Fruit fly (Drosophila melanogaster): Measurements from ENCODE around the gene Hira.
A peak's percentile ranks its signal among the peaks of the same experiment; 100 is the strongest.

Gene Hira

DNA sequence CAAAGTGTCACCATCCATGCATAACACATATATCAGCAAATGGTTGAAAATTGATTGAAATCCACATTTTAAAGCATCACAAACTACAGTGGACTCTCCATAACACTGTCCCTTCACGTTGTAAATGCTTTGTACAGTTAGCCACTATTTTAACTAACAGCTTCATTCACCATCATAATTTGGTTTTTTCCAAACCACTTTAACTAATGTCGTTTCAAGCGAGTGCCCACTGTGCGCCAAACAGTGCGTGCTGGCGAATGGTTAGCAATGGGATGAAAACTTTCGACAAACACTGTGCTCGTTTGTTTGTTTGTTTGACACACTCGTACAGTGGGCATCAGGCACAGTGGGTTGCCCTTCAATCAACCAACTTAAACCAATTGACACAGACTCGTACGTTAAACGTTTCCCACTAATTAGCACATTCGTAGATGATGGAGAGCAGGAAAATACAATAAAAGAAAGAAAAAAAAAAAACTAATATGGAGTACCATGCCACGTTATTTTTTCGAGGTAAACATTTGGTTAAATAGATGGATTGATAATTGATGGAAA, 21.6 kb upstream of the Hira start (continued):
- TF ChIP-seq onecut (GFP tag; IDR thresholded peaks at IDR 0.05) (peak; percentile 76), Max (GFP tag; optimal IDR thresholded peaks at IDR 0.05) (peak; percentile 74), dimm (GFP tag; IDR thresholded peaks at IDR 0.05) (peak; percentile 88), Eip74EF (GFP tag; optimal IDR thresholded peaks at IDR 0.05) (peak in 1 of 2 experiments; percentile 78), Six4 (GFP tag; optimal IDR thresholded peaks at IDR 0.05) (peak; percentile 86), CG11085 (GFP tag; IDR thresholded peaks at IDR 0.05) (peak; percentile 92), CG10366 (GFP tag; IDR thresholded peaks at IDR 0.05) (peak; percentile 96), CG10979 (tag; optimal IDR thresholded peaks at IDR 0.05) (peak; percentile 84), CG11093 (GFP tag; IDR thresholded peaks at IDR 0.05) (peak; percentile 92), dysf (GFP tag; IDR thresholded peaks at IDR 0.05) (peak; percentile 96), tll (GFP tag; optimal IDR thresholded peaks at IDR 0.05) (no peak), Ets65A (GFP tag) (peak; percentile 99), fd96Cb (tag; optimal IDR thresholded peaks at IDR 0.05) (peak; percentile 92), CG7372 (GFP tag; IDR thresholded peaks at IDR 0.05) (peak; percentile 93), croc (GFP tag; conservative IDR thresholded peaks at IDR 0.05) (peak; percentile 87), Atf6 (GFP tag; IDR thresholded peaks at IDR 0.05) (peak; percentile 92), HHEX (GFP tag; optimal IDR thresholded peaks at IDR 0.05) (peak; percentile 92), chinmo (GFP tag; IDR thresholded peaks at IDR 0.05; ENCODE audit: partially characterized antibody) (no peak), Bgb (GFP tag; IDR thresholded peaks at IDR 0.05; ENCODE audit: partially characterized antibody) (no peak), Ada2b (GFP tag; IDR thresholded peaks at IDR 0.05) (peak; percentile 96), CG30020 (tag; optimal IDR thresholded peaks at IDR 0.05) (peak; percentile 33), ind (GFP tag; optimal IDR thresholded peaks at IDR 0.05) (peak; percentile 98), CG13624 (GFP tag; optimal IDR thresholded peaks at IDR 0.05) (peak; percentile 94), CG31441 (GFP tag; IDR thresholded peaks at IDR 0.05) (peak; percentile 89), Dip2 (GFP tag; IDR thresholded peaks at IDR 0.05) (peak; percentile 23; the same call in 1 of the 2 replicates), tio (GFP tag; optimal IDR thresholded peaks at IDR 0.05) (peak; percentile 83), ase (GFP tag; IDR thresholded peaks at IDR 0.05) (peak; percentile 94), Awh (GFP tag; IDR thresholded peaks at IDR 0.05) (peak; percentile 94), gcm2 (GFP tag; optimal IDR thresholded peaks at IDR 0.05) (peak; percentile 82), NC2α (GFP tag; optimal IDR thresholded peaks at IDR 0.05) (peak; percentile 80), dan (GFP tag; IDR thresholded peaks at IDR 0.05) (peak; percentile 69), twi (tag; optimal IDR thresholded peaks at IDR 0.05) (peak; percentile 77), bigmax (GFP tag; optimal IDR thresholded peaks at IDR 0.05) (peak; percentile 31), CG6175 (GFP tag; IDR thresholded peaks at IDR 0.05) (peak; percentile 91), HLHmδ (GFP tag; optimal IDR thresholded peaks at IDR 0.05) (no peak), ham (GFP tag; IDR thresholded peaks at IDR 0.05) (peak; percentile 70), stc (GFP tag; IDR thresholded peaks at IDR 0.05) (peak; percentile 86), Vsx1 (GFP tag; optimal IDR thresholded peaks at IDR 0.05) (peak; percentile 56), tup (GFP tag; optimal IDR thresholded peaks at IDR 0.05) (peak; percentile 78), CG8359 (GFP tag; optimal IDR thresholded peaks at IDR 0.05; ENCODE audit: borderline replicate concordance) (peak; percentile 39), CG3838 (GFP tag; optimal IDR thresholded peaks at IDR 0.05) (peak; percentile 76), Drgx (GFP tag; IDR thresholded peaks at IDR 0.05) (peak; percentile 93), E2f1 (GFP tag; IDR thresholded peaks at IDR 0.05) (peak; percentile 94), CG6689 (GFP tag; IDR thresholded peaks at IDR 0.05) (peak; percentile 92), slp2 (GFP tag; optimal IDR thresholded peaks at IDR 0.05) (peak; percentile 74), Hr39 (optimal IDR thresholded peaks at IDR 0.05) (no peak), cad (GFP tag; optimal IDR thresholded peaks at IDR 0.05) (no peak), grn (GFP tag; optimal IDR thresholded peaks at IDR 0.05) (peak; percentile 32), org-1 (GFP tag; optimal IDR thresholded peaks at IDR 0.05) (peak; percentile 85), CG2202 (tag; optimal IDR thresholded peaks at IDR 0.05) (peak; percentile 37), MESR4 (GFP tag; optimal IDR thresholded peaks at IDR 0.05) (peak; percentile 34)
